Fruit fly (Drosophila melanogaster): ENCODE measurements around the gene CG43085.

DNA sequence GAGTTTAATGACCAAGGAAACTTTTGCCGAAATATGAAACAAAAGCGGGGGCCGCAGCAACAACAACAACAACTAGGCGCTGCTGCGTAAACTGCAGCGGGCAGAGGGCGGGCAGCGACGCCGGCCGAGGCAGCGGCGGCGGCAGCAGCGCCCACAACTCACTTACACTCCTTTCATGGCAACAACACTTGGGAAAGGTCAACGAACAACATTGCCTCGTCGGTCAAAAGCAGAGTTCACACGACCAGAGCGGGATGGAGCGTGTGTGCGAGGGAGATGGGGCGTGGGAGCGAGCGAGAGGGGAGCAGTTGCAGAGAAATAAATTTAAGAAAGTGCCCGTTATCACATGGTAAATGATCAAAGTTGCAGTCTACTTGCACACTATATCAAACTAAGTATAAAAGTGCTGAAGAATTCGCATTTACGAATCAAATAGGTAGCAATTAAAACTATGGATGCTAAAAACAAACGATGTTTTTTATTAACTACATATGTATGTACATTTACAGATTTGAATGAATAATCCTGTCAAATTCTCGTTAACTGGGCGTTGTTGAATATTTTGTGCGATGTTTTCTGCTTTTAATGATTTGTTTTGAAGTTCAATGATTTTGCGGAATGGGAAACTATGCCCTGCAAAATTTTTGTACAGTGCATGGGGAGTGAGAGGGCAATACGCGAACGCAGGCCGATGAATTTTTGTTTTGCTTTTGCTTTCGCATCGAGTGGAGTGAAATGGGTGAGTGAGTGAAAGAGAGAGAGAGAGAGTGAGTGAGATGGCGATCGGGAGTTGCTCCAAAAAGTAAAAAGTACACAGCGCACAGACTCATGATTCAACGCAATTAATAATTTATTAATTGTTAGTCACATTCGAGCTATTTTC lies 38.1 kb downstream of the CG43085 start:
- TF ChIP-seq Dll (optimal IDR thresholded peaks at IDR 0.05) (peak; percentile 2), pan (optimal IDR thresholded peaks at IDR 0.05) (no peak), usp (GFP tag; optimal IDR thresholded peaks at IDR 0.05) (no peak)

Measured in whole organism.